Fruit fly (Drosophila melanogaster) whole organism, wandering third instar larva: Measurements from ENCODE around the gene Ir68a.

Experiments used
- Abd-B ChIP-seq: fragments of >200 bp; optimal IDR thresholded peaks from 2 replicates; lab custom pipeline; 2017; ENCODE audit warnings: missing biosample characterization, missing genetic modification characterization
- CG32264 ChIP-seq: fragments of 200-800 bp; sonication (Bioruptor generic); optimal IDR thresholded peaks from 2 replicates; lab custom pipeline; 2016; ENCODE audit warnings: missing biosample characterization, missing genetic modification characterization
- CG9705 ChIP-seq: fragments of 200-800 bp; sonication (Bioruptor generic); optimal IDR thresholded peaks from 2 replicates; lab custom pipeline; 2018; ENCODE audit warnings: missing biosample characterization, mild to moderate bottlenecking, missing genetic modification characterization
- CrebA ChIP-seq: fragments of 200-800 bp; sonication (Bioruptor generic); optimal IDR thresholded peaks from 2 replicates; lab custom pipeline; 2016; ENCODE audit warnings: missing biosample characterization, mild to moderate bottlenecking, missing genetic modification characterization, borderline replicate concordance
- Dfd ChIP-seq: fragments of >200 bp; optimal IDR thresholded peaks from 2 replicates; lab custom pipeline; 2017; ENCODE audit warnings: missing biosample characterization, missing genetic modification characterization
- Dif ChIP-seq: fragments of 200-275, 200-300 bp; sonication (Bioruptor generic); optimal IDR thresholded peaks from 2 replicates; lab custom pipeline; 2018; ENCODE audit warnings: missing biosample characterization, missing genetic modification characterization; ENCODE audit not compliant: partially characterized antibody
- GATAd ChIP-seq: sonication (Bioruptor generic); optimal IDR thresholded peaks from 2 replicates; lab custom pipeline; 2016; ENCODE audit warnings: missing biosample characterization, missing genetic modification characterization
- HLH106 ChIP-seq: fragments of 200-800 bp; optimal IDR thresholded peaks from 3 replicates; lab custom pipeline; 2019; ENCODE audit warnings: missing biosample characterization, mild to moderate bottlenecking, missing genetic modification characterization, moderate library complexity
- Hnf4 ChIP-seq: fragments of 200-800 bp; sonication (Bioruptor generic); optimal IDR thresholded peaks from 2 replicates; lab custom pipeline; 2016; ENCODE audit warnings: missing biosample characterization, mild to moderate bottlenecking, missing genetic modification characterization
- Hr78 ChIP-seq: fragments of >200 bp; optimal IDR thresholded peaks from 2 replicates; lab custom pipeline; 2017; ENCODE audit warnings: missing biosample characterization, missing genetic modification characterization
- Hr83 ChIP-seq: fragments of 200-300 bp; sonication (Bioruptor generic); optimal IDR thresholded peaks from 2 replicates; lab custom pipeline; 2016; ENCODE audit warnings: missing biosample characterization, mild to moderate bottlenecking, missing genetic modification characterization, moderate library complexity; ENCODE audit not compliant: poor library complexity, severe bottlenecking
- Jra ChIP-seq: sonication (Bioruptor generic); optimal IDR thresholded peaks from 2 replicates; lab custom pipeline; 2016; ENCODE audit warnings: missing biosample characterization, missing genetic modification characterization
- Mio ChIP-seq: sonication (Bioruptor generic); optimal IDR thresholded peaks from 2 replicates; lab custom pipeline; 2016; ENCODE audit warnings: missing biosample characterization, missing genetic modification characterization
- Myc ChIP-seq: fragments of >200 bp; optimal IDR thresholded peaks from 2 replicates; lab custom pipeline; 2017
- N ChIP-seq: fragments of >200 bp; optimal IDR thresholded peaks from 2 replicates; lab custom pipeline; 2018; ENCODE audit warnings: missing biosample characterization, missing external identifiers, missing genetic modification characterization
- OdsH ChIP-seq: fragments of 200-800 bp; sonication (Bioruptor generic); optimal IDR thresholded peaks from 2 replicates; lab custom pipeline; 2016; ENCODE audit warnings: missing biosample characterization, mild to moderate bottlenecking, missing genetic modification characterization
- Rel ChIP-seq, 2 experiments: fragments of 200-800 bp; sonication (Bioruptor generic) in 1 of 2; optimal IDR thresholded peaks; 2 replicates in 1 of 2; 3 replicates in 1 of 2; lab custom pipeline; 2016 to 2019; ENCODE audit warnings: mild to moderate bottlenecking in 2 of 2, missing biosample characterization in 2 of 2, missing genetic modification characterization in 2 of 2, moderate library complexity in 1 of 2
- Sp1 ChIP-seq: fragments of 200-800 bp; sonication (Bioruptor generic); optimal IDR thresholded peaks from 3 replicates; lab custom pipeline; 2019; ENCODE audit warnings: missing biosample characterization, mild to moderate bottlenecking, missing genetic modification characterization, moderate library complexity
- Vsx2 ChIP-seq: fragments of 200-300, 225-300 bp; sonication (Bioruptor generic); optimal IDR thresholded peaks from 2 replicates; lab custom pipeline; 2018; ENCODE audit warnings: missing biosample characterization, missing genetic modification characterization; ENCODE audit not compliant: partially characterized antibody
- br ChIP-seq: fragments of 200-800 bp; sonication (Bioruptor generic); optimal IDR thresholded peaks from 2 replicates; lab custom pipeline; 2016; ENCODE audit warnings: missing biosample characterization, missing genetic modification characterization
- brk ChIP-seq: fragments of 200-800 bp; sonication (Bioruptor generic); optimal IDR thresholded peaks from 2 replicates; lab custom pipeline; 2016; ENCODE audit warnings: missing biosample characterization, mild to moderate bottlenecking, missing genetic modification characterization
- dl ChIP-seq, 2 experiments: fragments of 175-275, 200-275 bp in 1 of 2; fragments of 200-275 bp in 1 of 2; sonication (Bioruptor generic); optimal IDR thresholded peaks; lab custom pipeline; 2018; ENCODE audit warnings: mild to moderate bottlenecking in 2 of 2, missing biosample characterization in 2 of 2, missing genetic modification characterization in 2 of 2, moderate library complexity in 2 of 2; ENCODE audit not compliant: partially characterized antibody in 2 of 2, insufficient read depth in 1 of 2
- dmrt93B ChIP-seq: fragments of 200-800 bp; sonication (Bioruptor generic); optimal IDR thresholded peaks from 2 replicates; lab custom pipeline; 2018; ENCODE audit warnings: missing biosample characterization, mild to moderate bottlenecking, missing genetic modification characterization
- dsf ChIP-seq: sonication (Bioruptor generic); optimal IDR thresholded peaks from 2 replicates; lab custom pipeline; 2016; ENCODE audit warnings: missing biosample characterization, missing genetic modification characterization, borderline replicate concordance
- ey ChIP-seq: fragments of 200-800 bp; sonication (Bioruptor generic); optimal IDR thresholded peaks from 2 replicates; lab custom pipeline; 2016; ENCODE audit warnings: missing biosample characterization, missing genetic modification characterization
- foxo ChIP-seq, 2 experiments: fragments of 200-800 bp; sonication (Bioruptor generic); optimal IDR thresholded peaks; 2 replicates in 1 of 2; 3 replicates in 1 of 2; lab custom pipeline; 2016 to 2017; ENCODE audit warnings: missing biosample characterization in 2 of 2, missing genetic modification characterization in 2 of 2
- fru ChIP-seq: fragments of 200-800 bp; sonication (Bioruptor generic); optimal IDR thresholded peaks from 3 replicates; lab custom pipeline; 2016; ENCODE audit warnings: missing biosample characterization, mild to moderate bottlenecking, missing genetic modification characterization
- h ChIP-seq: fragments of 200-800 bp; sonication (Bioruptor generic); optimal IDR thresholded peaks from 3 replicates; lab custom pipeline; 2016; ENCODE audit warnings: missing biosample characterization, mild to moderate bottlenecking, missing genetic modification characterization
- jim ChIP-seq: fragments of 175-275, 200-325 bp; sonication (Bioruptor generic); optimal IDR thresholded peaks from 2 replicates; lab custom pipeline; 2016; ENCODE audit warnings: missing biosample characterization, mild to moderate bottlenecking, missing genetic modification characterization
- lola ChIP-seq: fragments of >200 bp; optimal IDR thresholded peaks from 2 replicates; lab custom pipeline; 2017; ENCODE audit warnings: missing biosample characterization, missing genetic modification characterization
- pan ChIP-seq: fragments of >200 bp; optimal IDR thresholded peaks from 2 replicates; lab custom pipeline; 2017
- psq ChIP-seq: fragments of 200-800 bp; sonication (Bioruptor generic); optimal IDR thresholded peaks from 3 replicates; lab custom pipeline; 2017; ENCODE audit warnings: missing biosample characterization, mild to moderate bottlenecking, missing genetic modification characterization, moderate library complexity
- rgr ChIP-seq: fragments of 200-800 bp; sonication (Bioruptor generic); optimal IDR thresholded peaks from 3 replicates; lab custom pipeline; 2016; ENCODE audit warnings: missing biosample characterization, mild to moderate bottlenecking, missing genetic modification characterization
- sage ChIP-seq: fragments of 200-800 bp; sonication (Bioruptor generic); optimal IDR thresholded peaks from 2 replicates; lab custom pipeline; 2016; ENCODE audit warnings: missing biosample characterization, mild to moderate bottlenecking, missing genetic modification characterization
- sv ChIP-seq: fragments of 200-800 bp; sonication (Bioruptor generic); optimal IDR thresholded peaks from 3 replicates; lab custom pipeline; 2016; ENCODE audit warnings: missing biosample characterization, missing genetic modification characterization
- tai ChIP-seq: sonication (Bioruptor generic); optimal IDR thresholded peaks from 2 replicates; lab custom pipeline; 2016; ENCODE audit warnings: missing biosample characterization, missing genetic modification characterization
- usp ChIP-seq: fragments of >200 bp; optimal IDR thresholded peaks from 2 replicates; lab custom pipeline; 2017; ENCODE audit warnings: missing biosample characterization, missing genetic modification characterization
- woc ChIP-seq: sonication (Bioruptor generic); optimal IDR thresholded peaks from 2 replicates; lab custom pipeline; 2016; ENCODE audit warnings: missing biosample characterization, mild to moderate bottlenecking, missing genetic modification characterization

Ir68a gene

DNA sequence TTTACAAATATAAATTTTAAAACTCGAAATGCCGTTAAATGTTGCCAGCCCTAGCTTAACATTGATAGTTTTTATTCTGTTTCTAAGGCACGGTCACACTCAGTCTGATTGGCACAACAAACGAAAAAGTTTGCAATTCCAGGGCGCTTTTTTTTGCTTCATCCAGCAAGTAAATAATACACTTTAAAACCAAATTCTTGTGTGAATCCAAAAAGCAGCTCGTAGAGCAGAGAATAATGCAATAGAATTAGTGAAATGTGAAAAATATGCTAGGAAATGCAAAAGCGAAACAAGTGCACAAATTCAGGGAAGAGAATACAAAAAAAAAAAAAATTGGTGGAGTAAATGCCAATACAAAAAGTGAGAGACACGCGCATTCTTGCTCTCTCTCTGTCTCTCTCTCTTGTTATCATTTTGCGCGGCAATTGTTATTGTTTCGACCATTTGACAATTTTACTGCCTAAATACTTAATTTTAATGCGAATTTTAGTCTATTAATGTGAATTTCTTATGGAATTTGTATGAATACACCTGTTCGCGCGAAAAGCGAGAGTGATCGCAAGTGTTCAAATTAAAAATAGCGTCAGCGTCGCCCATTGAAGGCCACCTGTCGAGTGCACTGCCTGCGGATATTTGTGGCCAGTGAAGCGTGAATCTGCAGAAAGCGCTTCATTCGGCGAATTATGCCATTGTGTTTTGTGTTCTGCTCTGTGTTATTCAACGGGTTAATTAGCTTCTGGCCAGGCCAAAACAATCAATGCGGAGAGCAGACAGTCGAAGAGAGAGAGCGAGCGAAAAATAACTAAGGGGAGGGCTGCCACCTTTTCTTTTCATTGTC lies 21.4 kb downstream of the Ir68a start, which contains the start of gene CG42671:
TSS of gene CG42671 (plus strand) at position 100 of the 838 bp plus-strand sequence.
- TF ChIP-seq lola (GFP tag; lab: Kevin White, UChicago) = no peak
- no peak for TF ChIP-seq Rel (GFP tag; optimal IDR thresholded peaks at IDR 0.05; lab: Kevin White, UChicago)
- peak; percentile 9 for TF ChIP-seq Rel (tag; optimal IDR thresholded peaks at IDR 0.05; lab: Kevin White, UChicago)
- TF ChIP-seq Dif (GFP tag; lab: Kevin White, UChicago) = peak; percentile 27
- TF ChIP-seq foxo (GFP tag; optimal IDR thresholded peaks at IDR 0.05; lab: Kevin White, UChicago) = no peak
- peak; percentile 97 for TF ChIP-seq Vsx2 (GFP tag; lab: Kevin White, UChicago)
- TF ChIP-seq dl (GFP tag; optimal IDR thresholded peaks at IDR 0.05; lab: Kevin White, UChicago; ENCODE audit: insufficient read depth in 1 of 2, partially characterized antibody in 2 of 2) = peak in 1 of 2 experiments; percentile 8

DNA sequence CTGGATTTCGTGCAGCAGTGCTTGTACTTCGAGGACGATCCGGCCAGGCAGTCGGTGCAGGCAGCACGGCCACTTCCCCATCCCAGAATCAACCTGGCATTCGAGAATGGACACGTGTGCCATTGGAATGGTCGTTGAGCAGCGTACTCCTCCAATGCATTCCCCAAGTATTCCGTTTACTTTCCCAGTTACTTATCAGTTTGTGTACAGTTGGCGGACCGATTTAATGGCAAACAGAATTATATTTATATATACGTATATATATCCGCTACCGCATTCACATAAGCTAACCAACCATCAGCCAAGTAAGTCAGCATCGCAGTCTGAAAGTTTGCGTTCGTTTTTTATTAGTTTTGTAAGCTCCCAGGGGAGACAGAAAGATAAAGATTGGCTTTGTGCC lies 22.4 kb downstream of the Ir68a start:
- TF ChIP-seq CG9705 = no peak
- TF ChIP-seq Vsx2 (GFP tag; lab: Kevin White, UChicago) = no peak
- TF ChIP-seq jim (GFP tag; lab: Kevin White, UChicago) = no peak
- no peak for TF ChIP-seq OdsH (GFP tag; lab: Kevin White, UChicago)
- no peak for TF ChIP-seq Abd-B
- TF ChIP-seq Myc (lab: Kevin White, UChicago) = no peak
- no peak for TF ChIP-seq dl (GFP tag; optimal IDR thresholded peaks at IDR 0.05; lab: Kevin White, UChicago; ENCODE audit: insufficient read depth in 1 of 2, partially characterized antibody in 2 of 2)
- no peak for TF ChIP-seq GATAd (GFP tag; lab: Kevin White, UChicago)
- TF ChIP-seq Sp1 = no peak
- no peak for TF ChIP-seq tai (GFP tag; lab: Kevin White, UChicago)
- TF ChIP-seq Dif (GFP tag; lab: Kevin White, UChicago) = no peak
- no peak for TF ChIP-seq dmrt93B
- TF ChIP-seq lola (GFP tag; lab: Kevin White, UChicago) = no peak
- no peak for TF ChIP-seq Jra
- TF ChIP-seq rgr (GFP tag; lab: Kevin White, UChicago) = no peak
- no peak for TF ChIP-seq fru
- no peak for TF ChIP-seq h (GFP tag; lab: Kevin White, UChicago)
- TF ChIP-seq sage (GFP tag; lab: Kevin White, UChicago) = no peak
- TF ChIP-seq CG32264 (GFP tag; lab: Kevin White, UChicago) = no peak
- TF ChIP-seq sv = no peak

DNA sequence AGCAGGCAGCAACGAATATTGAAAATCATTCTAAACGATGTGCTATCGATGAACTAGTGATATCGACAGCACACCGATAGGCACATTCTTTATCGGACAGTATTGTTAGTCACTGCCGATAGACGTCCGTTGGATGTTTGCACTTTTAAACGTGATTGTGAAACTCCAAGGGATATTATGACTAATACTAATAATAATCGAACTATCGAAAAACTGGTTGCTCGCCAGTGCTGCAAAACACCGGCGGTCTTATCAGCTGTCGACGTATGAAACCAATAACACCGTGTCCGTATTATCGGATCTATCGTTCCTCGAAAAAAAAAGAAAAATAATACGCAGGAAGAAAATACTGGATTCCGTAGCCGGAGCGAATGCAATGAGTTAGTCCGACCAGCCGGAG lies 25.5 kb downstream of the Ir68a start, which contains the start of the genes Ube3a and CG7600:
TSS of gene Ube3a (minus strand) at position 67 of the 400 bp plus-strand sequence.
TSS of gene CG7600 (plus strand) at position 270 of the 400 bp plus-strand sequence.
- TF ChIP-seq Hr83 = peak; percentile 59
- TF ChIP-seq N (GFP tag; lab: Kevin White, UChicago) = no peak
- TF ChIP-seq Abd-B = no peak
- TF ChIP-seq HLH106 (tag; lab: Kevin White, UChicago) = peak; percentile 34
- no peak for TF ChIP-seq Vsx2 (GFP tag; lab: Kevin White, UChicago)
- no peak for TF ChIP-seq Mio (GFP tag; lab: Kevin White, UChicago)
- no peak for TF ChIP-seq dl (GFP tag; optimal IDR thresholded peaks at IDR 0.05; lab: Kevin White, UChicago; ENCODE audit: insufficient read depth in 1 of 2, partially characterized antibody in 2 of 2)
- TF ChIP-seq Dfd = no peak
- TF ChIP-seq Jra = peak; percentile 94
- TF ChIP-seq h (GFP tag; lab: Kevin White, UChicago) = peak; percentile 75
- no peak for TF ChIP-seq tai (GFP tag; lab: Kevin White, UChicago)
- peak; percentile 25 for TF ChIP-seq sv
- TF ChIP-seq GATAd (GFP tag; lab: Kevin White, UChicago) = no peak
- no peak for TF ChIP-seq dmrt93B
- no peak for TF ChIP-seq Rel (GFP tag; optimal IDR thresholded peaks at IDR 0.05; lab: Kevin White, UChicago)
- TF ChIP-seq Rel (tag; optimal IDR thresholded peaks at IDR 0.05; lab: Kevin White, UChicago) = peak; percentile 56
- TF ChIP-seq pan (lab: Kevin White, UChicago) = no peak
- no peak for TF ChIP-seq CrebA (GFP tag; lab: Kevin White, UChicago)
- no peak for TF ChIP-seq usp
- TF ChIP-seq fru = peak; percentile 41
- TF ChIP-seq rgr (GFP tag; lab: Kevin White, UChicago) = peak; percentile 48
- no peak for TF ChIP-seq jim (GFP tag; lab: Kevin White, UChicago)
- peak; percentile 62 for TF ChIP-seq br (GFP tag; lab: Kevin White, UChicago)
- TF ChIP-seq Hr78 = no peak
- peak; percentile 14 for TF ChIP-seq CG9705
- TF ChIP-seq dsf = no peak
- TF ChIP-seq Sp1 = peak; percentile 57
- TF ChIP-seq woc (GFP tag; lab: Kevin White, UChicago) = no peak
- no peak for TF ChIP-seq lola (GFP tag; lab: Kevin White, UChicago)
- TF ChIP-seq OdsH (GFP tag; lab: Kevin White, UChicago) = peak; percentile 53
- peak; percentile 30 for TF ChIP-seq Myc (lab: Kevin White, UChicago)
- TF ChIP-seq psq = no peak
- peak; percentile 30 for TF ChIP-seq CG32264 (GFP tag; lab: Kevin White, UChicago)
- peak; percentile 48 to 54 for TF ChIP-seq foxo (GFP tag; optimal IDR thresholded peaks at IDR 0.05; lab: Kevin White, UChicago)
- no peak for TF ChIP-seq brk (GFP tag; lab: Kevin White, UChicago)
- no peak for TF ChIP-seq ey (GFP tag; lab: Kevin White, UChicago)
- TF ChIP-seq Dif (GFP tag; lab: Kevin White, UChicago) = peak; percentile 14
- TF ChIP-seq sage (GFP tag; lab: Kevin White, UChicago) = no peak
- TF ChIP-seq Hnf4 (GFP tag; lab: Kevin White, UChicago) = peak; percentile 74
